Worm (Caenorhabditis elegans) whole organism, late embryonic: ENCODE measurements around the gene snf-9.
"Not testable (repeated sequence)": the region's sequence is repeated elsewhere in the genome, so short reads cannot be mapped to it uniquely, and the experiment has no call there.

ENCODE experiments used
- F13H6.1 ChIP-seq: sonication (generic microtip); optimal IDR thresholded peaks from 2 replicates; lab custom pipeline; 2016; ENCODE audit warnings: missing genetic modification characterization, missing compliant biosample characterization
- K09A11.1 ChIP-seq: sonication (generic microtip); optimal IDR thresholded peaks from 2 replicates; lab custom pipeline; 2017; ENCODE audit warnings: antibody characterized with exemption, mild to moderate bottlenecking, missing genetic modification characterization, missing compliant biosample characterization; ENCODE audit not compliant: insufficient read depth
- ahr-1 ChIP-seq: sonication (generic microtip); optimal IDR thresholded peaks from 2 replicates; lab custom pipeline; 2016; ENCODE audit warnings: missing genetic modification characterization, missing compliant biosample characterization
- ceh-14 ChIP-seq: sonication (generic microtip); optimal IDR thresholded peaks from 2 replicates; lab custom pipeline; 2016; ENCODE audit warnings: missing genotype, missing genetic modification characterization, missing compliant biosample characterization
- ceh-2 ChIP-seq: sonication (generic microtip); optimal IDR thresholded peaks from 2 replicates; lab custom pipeline; 2016; ENCODE audit warnings: missing genotype, missing genetic modification characterization, missing compliant biosample characterization
- ceh-45 ChIP-seq: fragments of 200-800 bp; sonication (Bioruptor generic); IDR thresholded peaks from 2 replicates; pipeline ENCODE4 v1.3.6; 2022; ENCODE audit warnings: missing genetic modification reagents, missing genetic modification characterization, missing compliant biosample characterization
- ceh-9 ChIP-seq: sonication (generic microtip); optimal IDR thresholded peaks from 2 replicates; lab custom pipeline; 2016; ENCODE audit warnings: mild to moderate bottlenecking, missing genetic modification characterization, inconsistent platforms, missing compliant biosample characterization
- dmd-4 ChIP-seq: sonication (generic microtip); optimal IDR thresholded peaks from 2 replicates; lab custom pipeline; 2016; ENCODE audit warnings: borderline replicate concordance, missing genetic modification characterization, missing compliant biosample characterization
- elt-2 ChIP-seq: sonication (generic microtip); optimal IDR thresholded peaks from 2 replicates; lab custom pipeline; 2016; ENCODE audit warnings: missing genetic modification reagents, missing genetic modification characterization, missing compliant biosample characterization
- elt-4 ChIP-seq: sonication (generic microtip); optimal IDR thresholded peaks from 2 replicates; lab custom pipeline; 2016; ENCODE audit warnings: missing genetic modification characterization, missing compliant biosample characterization
- ets-4 ChIP-seq: sonication (generic microtip); optimal IDR thresholded peaks from 2 replicates; lab custom pipeline; 2016; ENCODE audit warnings: missing genetic modification characterization, missing compliant biosample characterization
- fax-1 ChIP-seq: sonication (generic microtip); optimal IDR thresholded peaks from 2 replicates; lab custom pipeline; 2016; ENCODE audit warnings: missing genotype, missing genetic modification characterization, missing compliant biosample characterization
- hlh-30 ChIP-seq: sonication (generic microtip); optimal IDR thresholded peaks from 2 replicates; lab custom pipeline; 2017; ENCODE audit warnings: antibody characterized with exemption, missing genetic modification characterization, missing compliant biosample characterization; ENCODE audit not compliant: insufficient read depth
- hlh-6 ChIP-seq: sonication (generic microtip); optimal IDR thresholded peaks from 2 replicates; lab custom pipeline; 2016; ENCODE audit warnings: missing genotype, missing genetic modification characterization, missing compliant biosample characterization
- lim-6 ChIP-seq: sonication (generic microtip); optimal IDR thresholded peaks from 2 replicates; lab custom pipeline; 2016; ENCODE audit warnings: missing genetic modification characterization, missing compliant biosample characterization
- lin-11 ChIP-seq: fragments of 200-800 bp; sonication (Bioruptor generic); optimal IDR thresholded peaks from 2 replicates; lab custom pipeline; 2018; ENCODE audit warnings: mild to moderate bottlenecking, missing genetic modification characterization, missing compliant biosample characterization
- nfya-1 ChIP-seq: sonication (generic microtip); optimal IDR thresholded peaks from 2 replicates; lab custom pipeline; 2017; ENCODE audit warnings: missing genetic modification characterization, mild to moderate bottlenecking, missing compliant biosample characterization, antibody characterized with exemption, moderate library complexity
- nhr-11 ChIP-seq: fragments of 150-350 bp; optimal IDR thresholded peaks from 2 replicates; lab custom pipeline; 2014; ENCODE audit warnings: missing biosample characterization, missing genetic modification characterization
- nhr-232 ChIP-seq: sonication (generic microtip); optimal IDR thresholded peaks from 2 replicates; lab custom pipeline; 2016; ENCODE audit warnings: missing genetic modification characterization, missing compliant biosample characterization
- odd-2 ChIP-seq: sonication (generic microtip); optimal IDR thresholded peaks from 2 replicates; lab custom pipeline; 2017; ENCODE audit warnings: antibody characterized with exemption, mild to moderate bottlenecking, missing genetic modification characterization, missing compliant biosample characterization
- pat-9 ChIP-seq: fragments of 200-800 bp; sonication (Bioruptor generic); optimal IDR thresholded peaks from 2 replicates; lab custom pipeline; 2018; ENCODE audit warnings: mild to moderate bottlenecking, missing genetic modification characterization, moderate library complexity, missing compliant biosample characterization
- pax-1 ChIP-seq: fragments of 150-350 bp; optimal IDR thresholded peaks from 2 replicates; lab custom pipeline; 2014; ENCODE audit warnings: missing biosample characterization, missing genetic modification characterization
- pha-2 ChIP-seq: sonication (generic microtip); optimal IDR thresholded peaks from 2 replicates; lab custom pipeline; 2017; ENCODE audit warnings: mild to moderate bottlenecking, missing genetic modification characterization, missing compliant biosample characterization
- pha-4 ChIP-seq: fragments of 150-350 bp; optimal IDR thresholded peaks from 2 replicates; lab custom pipeline; 2018; ENCODE audit warnings: missing biosample characterization, missing genetic modification reagents, missing genetic modification characterization
- ref-2 ChIP-seq: sonication (generic microtip); optimal IDR thresholded peaks from 2 replicates; lab custom pipeline; 2016; ENCODE audit warnings: missing genetic modification characterization, missing compliant biosample characterization
- rnt-1 ChIP-seq: sonication (generic microtip); optimal IDR thresholded peaks from 2 replicates; lab custom pipeline; 2016; ENCODE audit warnings: missing genetic modification characterization, missing compliant biosample characterization
- sox-4 ChIP-seq: sonication (generic microtip); optimal IDR thresholded peaks from 2 replicates; lab custom pipeline; 2017; ENCODE audit warnings: mild to moderate bottlenecking, missing genetic modification characterization, inconsistent platforms, missing compliant biosample characterization
- tbx-7 ChIP-seq: sonication (generic microtip); optimal IDR thresholded peaks from 2 replicates; lab custom pipeline; 2016; ENCODE audit warnings: missing genotype, missing genetic modification characterization, missing compliant biosample characterization
- ttx-3 ChIP-seq: sonication (generic microtip); optimal IDR thresholded peaks from 2 replicates; lab custom pipeline; 2016; ENCODE audit warnings: missing genetic modification reagents, missing genetic modification characterization, missing compliant biosample characterization
- unc-55 ChIP-seq: sonication (generic microtip); optimal IDR thresholded peaks from 2 replicates; lab custom pipeline; 2017; ENCODE audit warnings: missing biosample characterization, missing genetic modification reagents, missing genetic modification characterization
- unc-86 ChIP-seq: sonication (generic microtip); optimal IDR thresholded peaks from 2 replicates; lab custom pipeline; 2016; ENCODE audit warnings: missing genetic modification characterization, missing compliant biosample characterization

Gene snf-9

ce11 chrIV:17293068-17293467 lies 18.9 kb upstream of the snf-9 start:
- TF ChIP-seq ceh-9 (tag; lab: Kevin White, UChicago) (no peak), odd-2 (no peak), nhr-232 (tag; lab: Kevin White, UChicago) (no peak), tbx-7 (tag; lab: Kevin White, UChicago) (no peak), unc-55 (no peak)

ce11 chrIV:17293679-17294078 lies 18.3 kb upstream of the snf-9 start:
- TF ChIP-seq unc-55 (peak; percentile 18), sox-4 (tag; lab: Kevin White, UChicago) (no peak), ceh-2 (no peak), nhr-11 (tag; lab: Kevin White, UChicago) (no peak), lin-11 (tag; lab: Kevin White, UChicago) (no peak)
- TF ChIP-seq, all 69 proteins: peak for 1

- TF ChIP-seq pha-2 (no peak), ahr-1 (no peak), pat-9 (tag; lab: Kevin White, UChicago) (no peak), sox-4 (tag; lab: Kevin White, UChicago) (no peak), hlh-6 (tag; lab: Kevin White, UChicago) (no peak), lim-6 (tag; lab: Kevin White, UChicago) (no peak), odd-2 (no peak), ttx-3 (tag; lab: Kevin White, UChicago) (no peak)
Observed at ce11 chrIV:17294489-17294888, 17.5 kb upstream of the snf-9 start, which contains the start of gene T28F3.5. Gene T28F3.5 (plus strand): TSS chrIV:17294789.

- no peak for TF ChIP-seq nhr-11 (tag; lab: Kevin White, UChicago)
Observed at ce11 chrIV:17301933-17302332, 10.0 kb upstream of the snf-9 start, which contains the start of gene ifta-2. Gene ifta-2 (minus strand): TSS chrIV:17302033.

- TF ChIP-seq K09A11.1, sox-4, ceh-14 (tag; lab: Kevin White, UChicago): not testable (repeated sequence)
- TF ChIP-seq, all 69 proteins: peak for 0; not testable (repeated sequence) for 69
Observed at ce11 chrIV:17307223-17307622, 4.7 kb upstream of the snf-9 start, which contains the start of gene T28F3.8. Gene T28F3.8 (minus strand): TSS chrIV:17307323.

- TF ChIP-seq elt-4 (no peak), hlh-30 (tag; lab: Kevin White, UChicago) (no peak), fax-1 (tag; lab: Kevin White, UChicago) (no peak)
Observed at ce11 chrIV:17308211-17308610, 3.7 kb upstream of the snf-9 start, which contains the start of gene T28F3.9. Gene T28F3.9 (plus strand): TSS chrIV:17308511.

- no peak for TF ChIP-seq dmd-4 (tag; lab: Kevin White, UChicago)
- TF ChIP-seq ceh-45 (GFP tag; lab: Robert Waterston, UW), result no peak
- no peak for TF ChIP-seq pha-2
- TF ChIP-seq elt-2, result no peak
- TF ChIP-seq ahr-1, result no peak
- TF ChIP-seq nfya-1, result no peak
- TF ChIP-seq F13H6.1 (tag; lab: Kevin White, UChicago), result no peak
- no peak for TF ChIP-seq pax-1 (tag; lab: Kevin White, UChicago)
- TF ChIP-seq rnt-1 (tag; lab: Kevin White, UChicago), result no peak
- no peak for TF ChIP-seq pha-4 (tag; lab: Kevin White, UChicago)
- TF ChIP-seq ref-2 (tag; lab: Kevin White, UChicago), result no peak
- TF ChIP-seq ceh-9 (tag; lab: Kevin White, UChicago), result no peak
- no peak for TF ChIP-seq hlh-6 (tag; lab: Kevin White, UChicago)
- TF ChIP-seq elt-4, result no peak
- no peak for TF ChIP-seq ets-4 (tag; lab: Kevin White, UChicago)
- TF ChIP-seq hlh-30 (tag; lab: Kevin White, UChicago), result no peak
- TF ChIP-seq unc-86 (tag; lab: Kevin White, UChicago), result no peak
- TF ChIP-seq, all 69 proteins: peak for 0
Observed at ce11 chrIV:17316398-17316797, 4.5 kb downstream of the snf-9 start, which contains the start of gene C49C3.20. Gene C49C3.20 (minus strand): TSS chrIV:17316498.
